Fruit fly (Drosophila melanogaster): ENCODE results near the gene Dlc90F.

dm6 chr3R:18298900-18299321, at the start of gene Dlc90F:
- TF ChIP-seq CG11617 (GFP tag; optimal IDR thresholded peaks at IDR 0.05) (peak; percentile 61), pad (GFP tag; optimal IDR thresholded peaks at IDR 0.05) (peak; percentile 36), Crg-1 (GFP tag; optimal IDR thresholded peaks at IDR 0.05) (peak; percentile 72), CG14711 (tag; optimal IDR thresholded peaks at IDR 0.05) (peak; percentile 59), cnc (optimal IDR thresholded peaks at IDR 0.05) (no peak), bab1 (GFP tag; optimal IDR thresholded peaks at IDR 0.05) (peak; percentile 69), CG12768 (GFP tag; optimal IDR thresholded peaks at IDR 0.05) (peak; percentile 49), kay (GFP tag; ENCODE audit: borderline replicate concordance) (peak; percentile 93), toe (GFP tag; optimal IDR thresholded peaks at IDR 0.05) (peak; percentile 85), CG1620 (GFP tag; optimal IDR thresholded peaks at IDR 0.05) (peak; percentile 57), CG33017 (tag; optimal IDR thresholded peaks at IDR 0.05) (peak; percentile 45), ovo (GFP tag; optimal IDR thresholded peaks at IDR 0.05) (peak; percentile 45), Clk (GFP tag; optimal IDR thresholded peaks at IDR 0.05) (peak; percentile 39), cic (GFP tag; optimal IDR thresholded peaks at IDR 0.05) (no peak)
